Fruit fly (Drosophila melanogaster): ENCODE data around the gene Rpp14b.

Rpp14b gene

DNA sequence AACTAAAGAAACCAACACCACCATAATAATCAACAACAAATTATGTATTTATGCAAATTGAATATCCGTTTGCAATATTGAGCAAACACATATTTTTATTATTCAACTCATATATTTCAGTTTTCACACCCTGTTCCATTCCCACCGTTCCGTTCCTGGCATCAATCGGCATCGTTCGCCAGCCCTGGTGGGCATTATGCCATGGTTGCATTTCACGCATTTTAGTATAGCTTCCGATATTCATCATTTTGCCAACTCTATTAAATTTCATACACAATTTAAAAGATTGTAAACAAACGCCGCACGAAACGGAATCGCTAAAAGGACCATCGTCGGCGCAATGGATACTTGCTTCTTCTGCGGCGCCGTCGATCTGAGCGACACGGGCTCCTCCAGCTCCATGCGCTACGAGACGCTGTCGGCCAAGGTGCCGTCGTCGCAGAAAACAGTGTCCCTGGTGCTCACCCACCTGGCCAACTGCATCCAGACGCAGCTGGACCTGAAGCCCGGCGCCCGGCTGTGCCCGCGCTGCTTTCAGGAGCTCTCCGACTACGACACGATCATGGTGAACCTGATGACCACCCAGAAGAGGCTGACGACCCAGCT, 12.5 kb upstream of the Rpp14b start, which contains the start of gene Sry-delta (continued):
- TF ChIP-seq eg (GFP tag; IDR thresholded peaks at IDR 0.05) = peak; percentile 41; the same call in 1 of the 3 replicates
- TF ChIP-seq salr (GFP tag; optimal IDR thresholded peaks at IDR 0.05) = peak in 1 of 2 experiments; percentile 46
- TF ChIP-seq CG34406 (GFP tag; optimal IDR thresholded peaks at IDR 0.05) = peak; percentile 48
- no peak for TF ChIP-seq CG10631 (GFP tag; optimal IDR thresholded peaks at IDR 0.05)
- TF ChIP-seq achi (GFP tag; optimal IDR thresholded peaks at IDR 0.05) = no peak
- no peak for TF ChIP-seq OdsH (GFP tag; optimal IDR thresholded peaks at IDR 0.05)
- TF ChIP-seq pdm3 (GFP tag; optimal IDR thresholded peaks at IDR 0.05) = no peak
- peak; percentile 61 for TF ChIP-seq fkh (GFP tag; optimal IDR thresholded peaks at IDR 0.05)
- TF ChIP-seq Ets21C (GFP tag; optimal IDR thresholded peaks at IDR 0.05) = no peak
- TF ChIP-seq CG31627 (GFP tag; optimal IDR thresholded peaks at IDR 0.05) = peak; percentile 84
- no peak for TF ChIP-seq CG9139 (GFP tag; optimal IDR thresholded peaks at IDR 0.05)
- no peak for TF ChIP-seq Hr4 (GFP tag; optimal IDR thresholded peaks at IDR 0.05)
- no peak for TF ChIP-seq svp (GFP tag)
- TF ChIP-seq CG1621 (tag; optimal IDR thresholded peaks at IDR 0.05) = no peak
- TF ChIP-seq CG3919 (GFP tag; optimal IDR thresholded peaks at IDR 0.05) = no peak
- no peak for TF ChIP-seq Hr38 (GFP tag; optimal IDR thresholded peaks at IDR 0.05)
- TF ChIP-seq Blimp-1 (GFP tag; optimal IDR thresholded peaks at IDR 0.05) = no peak
- no peak for TF ChIP-seq ss (GFP tag; optimal IDR thresholded peaks at IDR 0.05)

- TF ChIP-seq CG11902 (GFP tag; optimal IDR thresholded peaks at IDR 0.05) = peak; percentile 93
- peak; percentile 92 for TF ChIP-seq CG10631 (GFP tag; optimal IDR thresholded peaks at IDR 0.05)
- peak; percentile 95 for TF ChIP-seq Met (GFP tag; optimal IDR thresholded peaks at IDR 0.05)
- peak; percentile 84 for TF ChIP-seq CG8632 (GFP tag; optimal IDR thresholded peaks at IDR 0.05)
- peak; percentile 93 for TF ChIP-seq Smox (GFP tag; optimal IDR thresholded peaks at IDR 0.05)
- TF ChIP-seq Gug (GFP tag; IDR thresholded peaks at IDR 0.05) = peak; percentile 78
- peak; percentile 65 to 90 for TF ChIP-seq ss (GFP tag; optimal IDR thresholded peaks at IDR 0.05)
- TF ChIP-seq CG32006 (GFP tag; optimal IDR thresholded peaks at IDR 0.05) = peak; percentile 84
- TF ChIP-seq Sox102F (GFP tag; optimal IDR thresholded peaks at IDR 0.05) = peak; percentile 93
- peak; percentile 95 for TF ChIP-seq topi (GFP tag; optimal IDR thresholded peaks at IDR 0.05)
- peak; percentile 78 for TF ChIP-seq fd59A (GFP tag; optimal IDR thresholded peaks at IDR 0.05)
- TF ChIP-seq CG15336 (GFP tag; IDR thresholded peaks at IDR 0.05) = peak; percentile 81
- peak; percentile 82 for TF ChIP-seq fkh (GFP tag; optimal IDR thresholded peaks at IDR 0.05)
- peak; percentile 86 for TF ChIP-seq Ets96B (tag; optimal IDR thresholded peaks at IDR 0.05)
- peak; percentile 84 for TF ChIP-seq Blimp-1 (GFP tag; optimal IDR thresholded peaks at IDR 0.05)
- TF ChIP-seq achi (GFP tag; optimal IDR thresholded peaks at IDR 0.05) = peak; percentile 91
- TF ChIP-seq CG4318 (GFP tag; optimal IDR thresholded peaks at IDR 0.05) = no peak
- TF ChIP-seq CG8319 (GFP tag; optimal IDR thresholded peaks at IDR 0.05) = peak; percentile 91
- peak; percentile 97 for TF ChIP-seq svp (GFP tag)
- TF ChIP-seq vri (GFP tag; optimal IDR thresholded peaks at IDR 0.05) = peak; percentile 90
- TF ChIP-seq Sox14 (GFP tag; optimal IDR thresholded peaks at IDR 0.05) = peak; percentile 92
- peak; percentile 94 for TF ChIP-seq CG3919 (GFP tag; optimal IDR thresholded peaks at IDR 0.05)
- TF ChIP-seq Ets21C (GFP tag; optimal IDR thresholded peaks at IDR 0.05) = peak; percentile 95
- peak; percentile 80 for TF ChIP-seq dac (GFP tag; optimal IDR thresholded peaks at IDR 0.05)
- TF ChIP-seq esn (GFP tag; optimal IDR thresholded peaks at IDR 0.05) = peak; percentile 97
- TF ChIP-seq lz (GFP tag; optimal IDR thresholded peaks at IDR 0.05) = peak; percentile 96
- peak; percentile 92 for TF ChIP-seq OdsH (GFP tag; optimal IDR thresholded peaks at IDR 0.05)
- peak; percentile 71 for TF ChIP-seq dsx (GFP tag; optimal IDR thresholded peaks at IDR 0.05; ENCODE audit: poor library complexity, severe bottlenecking)
- peak; percentile 62 for TF ChIP-seq CG9139 (GFP tag; optimal IDR thresholded peaks at IDR 0.05)
- TF ChIP-seq CG16779 (tag; optimal IDR thresholded peaks at IDR 0.05) = peak; percentile 83
- TF ChIP-seq acj6 (GFP tag; optimal IDR thresholded peaks at IDR 0.05) = peak; percentile 91
- peak; percentile 88 for TF ChIP-seq CG11762 (GFP tag; optimal IDR thresholded peaks at IDR 0.05; ENCODE audit: insufficient read depth)
- TF ChIP-seq CG6276 (GFP tag; optimal IDR thresholded peaks at IDR 0.05) = no peak
- TF ChIP-seq CG7368 (GFP tag; optimal IDR thresholded peaks at IDR 0.05) = peak; percentile 92
- TF ChIP-seq CG6163 (GFP tag; IDR thresholded peaks at IDR 0.05) = peak; percentile 95
- peak; percentile 90 for TF ChIP-seq CG3032 (tag; optimal IDR thresholded peaks at IDR 0.05)
- TF ChIP-seq eg (GFP tag; IDR thresholded peaks at IDR 0.05) = peak; percentile 93
- peak; percentile 97 for TF ChIP-seq cyc (GFP tag; optimal IDR thresholded peaks at IDR 0.05)
- TF ChIP-seq CG34406 (GFP tag; optimal IDR thresholded peaks at IDR 0.05) = peak; percentile 89
Measured at dm6 chr3R:30046029-30047001, 9.4 kb upstream of the Rpp14b start, which contains the start of the genes RpL32 and CG7943. RpL32 (minus strand) TSS chr3R:30046161. CG7943 (plus strand) TSS chr3R:30046470.

Data from whole organism, prepupa.